Fruit fly (Drosophila melanogaster): ENCODE measurements around the gene CG15638.

dm6 chr2L:13497915-13498314 is 37.7 kb downstream of the CG15638 start:
- TF ChIP-seq woc (GFP tag; optimal IDR thresholded peaks at IDR 0.05) (no peak), psq (GFP tag; optimal IDR thresholded peaks at IDR 0.05) (no peak), usp (GFP tag; optimal IDR thresholded peaks at IDR 0.05) (no peak)
